Worm (Caenorhabditis elegans) whole organism, L1 larva: ENCODE measurements around the gene Y82E9BR.17.
A peak's percentile ranks its signal among the peaks of the same experiment; 100 is the strongest.

Experiments used
- elt-2 ChIP-seq: sonication (generic microtip); optimal IDR thresholded peaks from 2 replicates; lab custom pipeline; 2016; ENCODE audit warnings: missing genetic modification characterization, mild to moderate bottlenecking, inconsistent platforms, missing compliant biosample characterization, missing genetic modification reagents
- unc-130 ChIP-seq: fragments of 150-350 bp; optimal IDR thresholded peaks from 2 replicates; lab custom pipeline; 2017; ENCODE audit warnings: missing biosample characterization, missing genetic modification characterization, inconsistent platforms

The Y82E9BR.17 gene

DNA sequence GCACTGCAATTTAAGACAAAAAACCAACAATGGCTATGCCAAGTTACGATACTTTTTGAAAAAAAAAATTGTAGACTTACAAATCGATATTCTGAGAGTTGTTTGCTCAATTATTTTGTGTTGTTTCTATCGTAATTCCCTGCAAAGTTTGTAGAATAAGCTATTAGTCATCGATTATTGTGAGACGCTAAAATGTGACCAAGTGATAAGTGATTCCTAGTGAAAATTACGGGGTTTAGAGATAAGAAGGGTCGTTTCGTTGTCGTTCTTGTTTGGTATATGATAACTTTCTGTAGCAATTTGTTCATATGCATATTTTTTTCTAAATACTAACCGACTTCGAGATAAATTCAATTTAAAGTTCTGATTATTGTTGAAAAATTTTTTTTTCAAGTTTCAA lies 57.4 kb downstream of the Y82E9BR.17 start:
- peak; percentile 86 for TF ChIP-seq elt-2 (tag; lab: Kevin White, UChicago)
- no peak for TF ChIP-seq unc-130 (tag; lab: Kevin White, UChicago)
